Worm (Caenorhabditis elegans) whole organism, mixed stage, embryonic: ENCODE data around the gene mab-10.

Experiments
- M03D4.4 ChIP-seq: sonication (generic microtip); optimal IDR thresholded peaks from 2 replicates; lab custom pipeline; 2017; ENCODE audit warnings: mild to moderate bottlenecking, missing genetic modification characterization, missing compliant biosample characterization
- bed-3 ChIP-seq: fragments of 200-800 bp; sonication (Bioruptor generic); optimal IDR thresholded peaks from 3 replicates; lab custom pipeline; 2018; ENCODE audit warnings: mild to moderate bottlenecking, missing genetic modification characterization, moderate library complexity, missing compliant biosample characterization
- blmp-1 ChIP-seq: fragments of 150-350 bp; optimal IDR thresholded peaks from 2 replicates; lab custom pipeline; 2014; ENCODE audit warnings: missing biosample characterization, missing genetic modification characterization
- ceh-39 ChIP-seq: fragments of 150-350 bp; optimal IDR thresholded peaks from 2 replicates; lab custom pipeline; 2014; ENCODE audit warnings: missing biosample characterization, missing genetic modification characterization
- ceh-43 ChIP-seq: fragments of 200-800 bp; sonication (Bioruptor generic); optimal IDR thresholded peaks from 2 replicates; lab custom pipeline; 2018; ENCODE audit warnings: mild to moderate bottlenecking, missing genetic modification characterization, moderate library complexity, missing compliant biosample characterization
- ceh-83 ChIP-seq: fragments of 200-800 bp; sonication (Bioruptor generic); optimal IDR thresholded peaks from 2 replicates; lab custom pipeline; 2018; ENCODE audit warnings: mild to moderate bottlenecking, missing genetic modification characterization, missing compliant biosample characterization
- ces-1 ChIP-seq: fragments of 150-350 bp; optimal IDR thresholded peaks from 2 replicates; lab custom pipeline; 2014; ENCODE audit warnings: missing biosample characterization, missing genetic modification reagents, missing genetic modification characterization
- cnd-1 ChIP-seq: fragments of 200-800 bp; sonication (Bioruptor generic); optimal IDR thresholded peaks from 2 replicates; lab custom pipeline; 2018; ENCODE audit warnings: mild to moderate bottlenecking, missing genetic modification characterization, missing compliant biosample characterization
- drap-1 ChIP-seq: fragments of 200-800 bp; sonication (Bioruptor generic); optimal IDR thresholded peaks from 3 replicates; lab custom pipeline; 2018; ENCODE audit warnings: mild to moderate bottlenecking, missing genetic modification characterization, missing compliant biosample characterization
- elt-1 ChIP-seq: sonication (generic microtip); optimal IDR thresholded peaks from 2 replicates; lab custom pipeline; 2017; ENCODE audit warnings: missing genetic modification characterization, mild to moderate bottlenecking, missing compliant biosample characterization, antibody characterized with exemption, moderate library complexity, borderline replicate concordance; ENCODE audit not compliant: insufficient read depth
- elt-3 ChIP-seq: fragments of 150-350 bp; optimal IDR thresholded peaks from 2 replicates; lab custom pipeline; 2014; ENCODE audit warnings: missing biosample characterization, missing genetic modification characterization
- flh-1 ChIP-seq: fragments of 200-800 bp; sonication (Bioruptor generic); optimal IDR thresholded peaks from 2 replicates; lab custom pipeline; 2018; ENCODE audit warnings: mild to moderate bottlenecking, missing genetic modification characterization, moderate library complexity, missing compliant biosample characterization
- hlh-1 ChIP-seq: fragments of 150-350 bp; optimal IDR thresholded peaks from 2 replicates; lab custom pipeline; 2014; ENCODE audit warnings: missing biosample characterization, missing genetic modification reagents, missing genetic modification characterization
- lin-13 ChIP-seq: fragments of 150-350 bp; optimal IDR thresholded peaks from 2 replicates; lab custom pipeline; 2014; ENCODE audit warnings: missing biosample characterization, missing genetic modification characterization
- lin-32 ChIP-seq: fragments of 200-800 bp; sonication (Bioruptor generic); optimal IDR thresholded peaks from 2 replicates; lab custom pipeline; 2018; ENCODE audit warnings: mild to moderate bottlenecking, missing genetic modification characterization, missing compliant biosample characterization
- lsy-2 ChIP-seq: fragments of 150-350 bp; optimal IDR thresholded peaks from 2 replicates; lab custom pipeline; 2014; ENCODE audit warnings: missing biosample characterization, missing genetic modification characterization
- mab-5 ChIP-seq: fragments of 150-350 bp; optimal IDR thresholded peaks from 2 replicates; lab custom pipeline; 2014; ENCODE audit warnings: missing biosample characterization, missing genetic modification characterization
- mep-1 ChIP-seq: fragments of 150-350 bp; optimal IDR thresholded peaks from 2 replicates; lab custom pipeline; 2017; ENCODE audit warnings: missing biosample characterization, missing genetic modification reagents, missing genetic modification characterization, inconsistent platforms
- mls-2 ChIP-seq: sonication (generic microtip); optimal IDR thresholded peaks from 2 replicates; lab custom pipeline; 2016; ENCODE audit warnings: mild to moderate bottlenecking, missing genetic modification characterization, moderate library complexity, missing compliant biosample characterization
- nhr-12 ChIP-seq: fragments of 150-350 bp; optimal IDR thresholded peaks from 2 replicates; lab custom pipeline; 2014; ENCODE audit warnings: missing biosample characterization, missing genetic modification characterization
- nhr-28 ChIP-seq: fragments of 150-350 bp; optimal IDR thresholded peaks from 2 replicates; lab custom pipeline; 2014; ENCODE audit warnings: missing biosample characterization, missing genetic modification characterization
- pha-4 ChIP-seq: fragments of 150-350 bp; optimal IDR thresholded peaks from 2 replicates; lab custom pipeline; 2018; ENCODE audit warnings: missing biosample characterization, missing genetic modification reagents, missing genetic modification characterization
- sem-2 ChIP-seq: fragments of 200-800 bp; sonication (Bioruptor generic); optimal IDR thresholded peaks from 2 replicates; lab custom pipeline; 2018; ENCODE audit warnings: mild to moderate bottlenecking, missing genetic modification characterization, missing compliant biosample characterization
- snpc-4 ChIP-seq: fragments of 150-350 bp; optimal IDR thresholded peaks from 2 replicates; lab custom pipeline; 2014; ENCODE audit warnings: missing biosample characterization, missing genetic modification characterization
- sptf-1 ChIP-seq: sonication (generic microtip); optimal IDR thresholded peaks from 2 replicates; lab custom pipeline; 2017; ENCODE audit warnings: mild to moderate bottlenecking, missing genetic modification characterization, moderate library complexity, missing compliant biosample characterization
- unc-120 ChIP-seq: sonication (generic microtip); optimal IDR thresholded peaks from 2 replicates; lab custom pipeline; 2017; ENCODE audit warnings: missing genetic modification characterization, missing compliant biosample characterization; ENCODE audit not compliant: poor library complexity, severe bottlenecking
- unc-39 ChIP-seq: fragments of 150-350 bp; optimal IDR thresholded peaks from 2 replicates; lab custom pipeline; 2014; ENCODE audit warnings: missing biosample characterization, missing genetic modification characterization
- unc-62 ChIP-seq: fragments of 150-350 bp; optimal IDR thresholded peaks from 2 replicates; lab custom pipeline; 2014; ENCODE audit warnings: missing biosample characterization, missing genetic modification reagents, missing genetic modification characterization
- zip-8 ChIP-seq: fragments of 150-350 bp; optimal IDR thresholded peaks from 2 replicates; lab custom pipeline; 2014; ENCODE audit warnings: missing biosample characterization, missing genetic modification characterization
- ztf-11 ChIP-seq: fragments of 150-350 bp; optimal IDR thresholded peaks from 2 replicates; lab custom pipeline; 2014; ENCODE audit warnings: missing biosample characterization, missing genetic modification characterization

Gene mab-10

ce11 chrII:10566458-10566857 is 38.6 kb downstream of the mab-10 start:
- TF ChIP-seq sptf-1 (tag; lab: Kevin White, UChicago) (no peak), nhr-12 (no peak), pha-4 (tag; lab: Kevin White, UChicago) (no peak), mls-2 (tag; lab: Kevin White, UChicago) (no peak), ztf-11 (tag; lab: Kevin White, UChicago) (no peak), ceh-43 (no peak), snpc-4 (tag; lab: Kevin White, UChicago) (no peak), blmp-1 (tag; lab: Kevin White, UChicago) (no peak), lin-32 (no peak), unc-39 (no peak), ceh-83 (GFP tag; lab: Kevin White, UChicago) (no peak), drap-1 (GFP tag; lab: Kevin White, UChicago) (no peak), unc-62 (GFP tag; lab: Kevin White, UChicago) (no peak), mab-5 (no peak)
- TF ChIP-seq, all 35 proteins: peak for 0

ce11 chrII:10569498-10569897 is 41.6 kb downstream of the mab-10 start:
- TF ChIP-seq hlh-1 (tag; lab: Kevin White, UChicago), result peak; percentile 76
- TF ChIP-seq snpc-4 (tag; lab: Kevin White, UChicago), result no peak
- no peak for TF ChIP-seq unc-39
- no peak for TF ChIP-seq lsy-2
- TF ChIP-seq ztf-11 (tag; lab: Kevin White, UChicago), result no peak
- TF ChIP-seq flh-1 (GFP tag; lab: Kevin White, UChicago), result no peak

ce11 chrII:10570302-10570701 is 42.4 kb downstream of the mab-10 start, which contains the start of gene txt-13:
Gene txt-13 (plus strand): TSS chrII:10570602.
- no peak for TF ChIP-seq sptf-1 (tag; lab: Kevin White, UChicago)
- no peak for TF ChIP-seq flh-1 (GFP tag; lab: Kevin White, UChicago)
- TF ChIP-seq lin-13 (tag; lab: Kevin White, UChicago), result no peak
- TF ChIP-seq elt-1, result no peak

- TF ChIP-seq lin-13 (tag; lab: Kevin White, UChicago) (no peak), cnd-1 (tag; lab: Kevin White, UChicago) (no peak), mls-2 (tag; lab: Kevin White, UChicago) (no peak), ces-1 (GFP tag; lab: Kevin White, UChicago) (no peak), nhr-28 (tag; lab: Kevin White, UChicago) (no peak), elt-3 (tag; lab: Kevin White, UChicago) (no peak), sptf-1 (tag; lab: Kevin White, UChicago) (no peak), unc-120 (no peak), snpc-4 (tag; lab: Kevin White, UChicago) (no peak), pha-4 (tag; lab: Kevin White, UChicago) (no peak), ceh-39 (tag; lab: Kevin White, UChicago) (no peak), ztf-11 (tag; lab: Kevin White, UChicago) (no peak), zip-8 (tag; lab: Kevin White, UChicago) (no peak), unc-39 (no peak), ceh-83 (GFP tag; lab: Kevin White, UChicago) (no peak), mab-5 (no peak), drap-1 (GFP tag; lab: Kevin White, UChicago) (no peak), lin-32 (no peak)
Measured at ce11 chrII:10571967-10572366, 44.1 kb downstream of the mab-10 start, which contains the start of gene C06A1.3. Gene C06A1.3 (plus strand): TSS chrII:10572267.

ce11 chrII:10574177-10574576 is 46.3 kb downstream of the mab-10 start:
- no peak for TF ChIP-seq unc-62 (GFP tag; lab: Kevin White, UChicago)
- no peak for TF ChIP-seq unc-120
- TF ChIP-seq ceh-39 (tag; lab: Kevin White, UChicago), result no peak
- TF ChIP-seq M03D4.4 (tag; lab: Kevin White, UChicago), result no peak
- TF ChIP-seq ces-1 (GFP tag; lab: Kevin White, UChicago), result no peak
- TF ChIP-seq lin-32, result no peak
- no peak for TF ChIP-seq cnd-1 (tag; lab: Kevin White, UChicago)
- no peak for TF ChIP-seq ceh-83 (GFP tag; lab: Kevin White, UChicago)
- TF ChIP-seq snpc-4 (tag; lab: Kevin White, UChicago), result no peak

ce11 chrII:10578843-10579430 is 51.1 kb downstream of the mab-10 start, which contains the start of gene rpb-6:
Gene rpb-6 (plus strand): TSS chrII:10579380.
- TF ChIP-seq lin-13 (tag; lab: Kevin White, UChicago) (peak; percentile 9), lsy-2 (peak; percentile 70), M03D4.4 (tag; lab: Kevin White, UChicago) (no peak), ceh-83 (GFP tag; lab: Kevin White, UChicago) (no peak), sem-2 (GFP tag; lab: Kevin White, UChicago) (no peak), bed-3 (no peak), mep-1 (tag; lab: Kevin White, UChicago) (no peak)
